Fruit fly (Drosophila melanogaster): ENCODE measurements around the gene CG33267.
A peak's percentile ranks its signal among the peaks of the same experiment; 100 is the strongest.
"Not testable (repeated sequence)": the region's sequence is repeated elsewhere in the genome, so short reads cannot be mapped to it uniquely, and the experiment has no call there.

Gene CG33267

dm6 chr3L:11555662-11556460, 8.4 kb upstream of the CG33267 start:
- TF ChIP-seq noc (tag; optimal IDR thresholded peaks at IDR 0.05): peak; percentile 47

dm6 chr3L:11556637-11557036, 7.6 kb upstream of the CG33267 start:
- peak; percentile 41 for TF ChIP-seq noc (tag; optimal IDR thresholded peaks at IDR 0.05)

- TF ChIP-seq noc (tag; optimal IDR thresholded peaks at IDR 0.05): no peak
Measured at dm6 chr3L:11557209-11557608, 7.1 kb upstream of the CG33267 start.

- TF ChIP-seq noc (tag; optimal IDR thresholded peaks at IDR 0.05): no peak
Measured at dm6 chr3L:11560885-11561284, 3.4 kb upstream of the CG33267 start.

dm6 chr3L:11561946-11562760, 2.1 kb upstream of the CG33267 start, which contains the start of the genes CG7394 and Mob2:
Gene CG7394, plus strand, starts transcription at chr3L:11561996.
Gene Mob2, minus strand, starts transcription at chr3L:11562233.
- peak; percentile 88 for TF ChIP-seq noc (tag; optimal IDR thresholded peaks at IDR 0.05)

dm6 chr3L:11574563-11574962, 10.3 kb downstream of the CG33267 start, which contains the start of gene CG33490:
Gene CG33490, minus strand, starts transcription at chr3L:11574663.
- TF ChIP-seq noc (tag; optimal IDR thresholded peaks at IDR 0.05): no peak

dm6 chr3L:11576944-11577343, 12.7 kb downstream of the CG33267 start, which contains the start of gene CG33489:
Gene CG33489, minus strand, starts transcription at chr3L:11577044.
- not testable (repeated sequence) for TF ChIP-seq noc (tag; optimal IDR thresholded peaks at IDR 0.05)

- TF ChIP-seq noc (tag; optimal IDR thresholded peaks at IDR 0.05): no peak
Measured at dm6 chr3L:11577395-11577794, 13.1 kb downstream of the CG33267 start, which contains the start of gene CG33271. Gene CG33271, minus strand, starts transcription at chr3L:11577495.

dm6 chr3L:11578211-11578673, 14.0 kb downstream of the CG33267 start, which contains the start of gene CG33270:
Gene CG33270, minus strand, starts transcription at chr3L:11578623.
- TF ChIP-seq noc (tag; optimal IDR thresholded peaks at IDR 0.05): no peak

- no peak for TF ChIP-seq noc (tag; optimal IDR thresholded peaks at IDR 0.05)
Measured at dm6 chr3L:11578847-11579246, 14.6 kb downstream of the CG33267 start.

dm6 chr3L:11579919-11580318, 15.6 kb downstream of the CG33267 start, which contains the start of gene CG43390:
Gene CG43390, minus strand, starts transcription at chr3L:11579950.
- no peak for TF ChIP-seq noc (tag; optimal IDR thresholded peaks at IDR 0.05)

- no peak for TF ChIP-seq noc (tag; optimal IDR thresholded peaks at IDR 0.05)
Measured at dm6 chr3L:11580919-11581318, 16.6 kb downstream of the CG33267 start, which contains the start of gene CG43391. Gene CG43391, minus strand, starts transcription at chr3L:11581019.

dm6 chr3L:11582097-11582496, 17.8 kb downstream of the CG33267 start, which contains the start of gene CG33269:
Gene CG33269, minus strand, starts transcription at chr3L:11582197.
- TF ChIP-seq noc (tag; optimal IDR thresholded peaks at IDR 0.05): no peak

- no peak for TF ChIP-seq noc (tag; optimal IDR thresholded peaks at IDR 0.05)
Measured at dm6 chr3L:11583964-11584363, 19.7 kb downstream of the CG33267 start, which contains the start of gene CG32086. Gene CG32086, minus strand, starts transcription at chr3L:11584064.

- no peak for TF ChIP-seq noc (tag; optimal IDR thresholded peaks at IDR 0.05)
Measured at dm6 chr3L:11586794-11587462, 22.6 kb downstream of the CG33267 start.
